Fruit fly (Drosophila melanogaster) whole organism, embryonic: ENCODE data around the gene CG34307.

Source experiments
- CG10543 ChIP-seq: fragments of 200-800 bp; sonication (Bioruptor generic); optimal IDR thresholded peaks from 3 replicates; lab custom pipeline; 2017; ENCODE audit warnings: missing biosample characterization, mild to moderate bottlenecking, missing genetic modification characterization, moderate library complexity
- CG10654 ChIP-seq: fragments of 200-800 bp; sonication (Bioruptor generic); optimal IDR thresholded peaks from 2 replicates; lab custom pipeline; 2016; ENCODE audit warnings: missing biosample characterization, missing genetic modification characterization
- CG12104 ChIP-seq: fragments of 200-800 bp; sonication (Bioruptor generic); optimal IDR thresholded peaks from 3 replicates; lab custom pipeline; 2016; ENCODE audit warnings: missing biosample characterization, missing genetic modification characterization
- CG14050 ChIP-seq: fragments of 200-800 bp; sonication (Bioruptor generic); IDR thresholded peaks from 3 replicates; pipeline ENCODE4 v1.3.6; 2022; ENCODE audit warnings: missing biosample characterization, missing genetic modification characterization
- CG1792 ChIP-seq: fragments of 200-800 bp; sonication (Bioruptor generic); optimal IDR thresholded peaks from 2 replicates; lab custom pipeline; 2016; ENCODE audit warnings: missing biosample characterization, missing genetic modification characterization
- CG2116 ChIP-seq: fragments of 200-800 bp; sonication (Bioruptor generic); optimal IDR thresholded peaks from 3 replicates; lab custom pipeline; 2018; ENCODE audit warnings: missing biosample characterization, mild to moderate bottlenecking, missing genetic modification characterization
- CG2889 ChIP-seq: fragments of 200-800 bp; sonication (Bioruptor generic); IDR thresholded peaks from 3 replicates; pipeline ENCODE4 v1.3.6; 2022; ENCODE audit warnings: missing biosample characterization, missing genetic modification characterization
- CG3281 ChIP-seq: fragments of 200-800 bp; sonication (Bioruptor generic); optimal IDR thresholded peaks from 3 replicates; lab custom pipeline; 2017; ENCODE audit warnings: missing biosample characterization, mild to moderate bottlenecking, missing genetic modification characterization
- CG3838 ChIP-seq: fragments of 200-800 bp; sonication (Bioruptor generic); optimal IDR thresholded peaks from 3 replicates; lab custom pipeline; 2016; ENCODE audit warnings: missing biosample characterization, missing genetic modification characterization
- CG5245 ChIP-seq: fragments of 200-800 bp; sonication (Bioruptor generic); optimal IDR thresholded peaks from 3 replicates; lab custom pipeline; 2016; ENCODE audit warnings: missing biosample characterization, missing genetic modification characterization
- CG6254 ChIP-seq: fragments of 200-800 bp; sonication (Bioruptor generic); optimal IDR thresholded peaks from 3 replicates; lab custom pipeline; 2017; ENCODE audit warnings: mild to moderate bottlenecking, missing biosample characterization, missing genetic modification reagents, missing genetic modification characterization
- CG7357 ChIP-seq: fragments of 200-800 bp; sonication (Bioruptor generic); IDR thresholded peaks from 3 replicates; pipeline ENCODE4 v1.3.6; 2022; ENCODE audit warnings: missing biosample characterization, missing genetic modification characterization
- CG8478 ChIP-seq: fragments of >200 bp; optimal IDR thresholded peaks from 2 replicates; lab custom pipeline; 2018
- CG9727 ChIP-seq: fragments of 200-800 bp; sonication (Bioruptor generic); optimal IDR thresholded peaks from 3 replicates; lab custom pipeline; 2017; ENCODE audit warnings: missing biosample characterization, mild to moderate bottlenecking, missing genetic modification characterization
- Dip3 ChIP-seq: fragments of 200-800 bp; sonication (Bioruptor generic); optimal IDR thresholded peaks from 3 replicates; lab custom pipeline; 2016; ENCODE audit warnings: missing biosample characterization, missing genetic modification characterization
- Hr78 ChIP-seq, 2 experiments: fragments of 200-800 bp in 1 of 2; fragments of >200 bp in 1 of 2; sonication (Bioruptor generic) in 1 of 2; optimal IDR thresholded peaks; 2 replicates each; lab custom pipeline; 2017 to 2019; ENCODE audit warnings: missing biosample characterization in 2 of 2, missing genetic modification characterization in 2 of 2, mild to moderate bottlenecking in 1 of 2, moderate library complexity in 1 of 2
- Lhr ChIP-seq: fragments of 200-800 bp; sonication (Bioruptor generic); optimal IDR thresholded peaks from 3 replicates; lab custom pipeline; 2017; ENCODE audit warnings: mild to moderate bottlenecking, missing biosample characterization, missing genetic modification reagents, missing genetic modification characterization
- Mad ChIP-seq: fragments of 200-800 bp; sonication (Bioruptor generic); optimal IDR thresholded peaks from 2 replicates; lab custom pipeline; 2016; ENCODE audit warnings: missing biosample characterization, missing genetic modification characterization
- Nf-YB ChIP-seq: fragments of 200-800 bp; sonication (Bioruptor generic); optimal IDR thresholded peaks from 3 replicates; lab custom pipeline; 2019; ENCODE audit warnings: missing biosample characterization, mild to moderate bottlenecking, missing genetic modification characterization, moderate library complexity
- Side ChIP-seq: fragments of 200-800 bp; sonication (Bioruptor generic); optimal IDR thresholded peaks from 2 replicates; lab custom pipeline; 2016; ENCODE audit warnings: missing biosample characterization, missing genetic modification characterization
- Sox100B ChIP-seq: fragments of 200-800 bp; sonication (Bioruptor generic); optimal IDR thresholded peaks from 3 replicates; lab custom pipeline; 2018; ENCODE audit warnings: missing biosample characterization, mild to moderate bottlenecking, missing genetic modification characterization
- Usf ChIP-seq: fragments of 200-800 bp; sonication (Bioruptor generic); optimal IDR thresholded peaks from 2 replicates; lab custom pipeline; 2017; ENCODE audit warnings: missing genotype, missing biosample characterization, missing genetic modification characterization
- Xbp1 ChIP-seq: fragments of 200-800 bp; sonication (Bioruptor generic); optimal IDR thresholded peaks from 3 replicates; lab custom pipeline; 2016; ENCODE audit warnings: missing biosample characterization, mild to moderate bottlenecking, missing genetic modification characterization
- aop ChIP-seq: fragments of 200-800 bp; sonication (Bioruptor generic); IDR thresholded peaks from 2 replicates; pipeline ENCODE4 v1.3.6; 2022; ENCODE audit warnings: missing biosample characterization, missing genetic modification characterization
- bigmax ChIP-seq: fragments of 200-800 bp; sonication (Bioruptor generic); optimal IDR thresholded peaks from 2 replicates; lab custom pipeline; 2018; ENCODE audit warnings: missing biosample characterization, mild to moderate bottlenecking, missing genetic modification characterization
- bowl ChIP-seq: fragments of 200-800 bp; sonication (Bioruptor generic); IDR thresholded peaks from 2 replicates; pipeline ENCODE4 v1.3.6; 2022; ENCODE audit warnings: missing biosample characterization, missing genetic modification characterization
- cas ChIP-seq: fragments of 200-800 bp; sonication (Bioruptor generic); IDR thresholded peaks from 2 replicates; pipeline ENCODE4 v1.3.6; 2022; ENCODE audit warnings: missing biosample characterization, missing genetic modification characterization
- crc ChIP-seq: fragments of 200-800 bp; sonication (Bioruptor generic); optimal IDR thresholded peaks from 2 replicates; lab custom pipeline; 2016; ENCODE audit warnings: missing biosample characterization, missing genetic modification characterization
- croc ChIP-seq: fragments of 200-800 bp; sonication (Bioruptor generic); conservative IDR thresholded peaks from 3 replicates; pipeline ENCODE4 v1.3.6; 2022; ENCODE audit warnings: missing biosample characterization, missing genetic modification characterization
- esg ChIP-seq: fragments of 200-800 bp; sonication (Bioruptor generic); conservative IDR thresholded peaks from 2 replicates; pipeline ENCODE4 v1.3.6; 2022; ENCODE audit warnings: missing biosample characterization, missing genetic modification characterization
- gsb-n ChIP-seq: fragments of 200-800 bp; sonication (Bioruptor generic); optimal IDR thresholded peaks from 3 replicates; lab custom pipeline; 2018; ENCODE audit warnings: missing biosample characterization, mild to moderate bottlenecking, missing genetic modification characterization
- hb ChIP-seq: fragments of 200-800 bp; sonication (Bioruptor generic); IDR thresholded peaks from 3 replicates; pipeline ENCODE4 v1.3.6; 2022; ENCODE audit warnings: missing biosample characterization, missing genetic modification characterization; ENCODE audit not compliant: partially characterized antibody
- her ChIP-seq: fragments of 200-800 bp; sonication (Bioruptor generic); optimal IDR thresholded peaks from 2 replicates; lab custom pipeline; 2016; ENCODE audit warnings: missing biosample characterization, missing genetic modification characterization
- lmd ChIP-seq: fragments of 200-800 bp; sonication (Bioruptor generic); IDR thresholded peaks from 2 replicates; pipeline ENCODE4 v1.3.6; 2022; ENCODE audit warnings: missing biosample characterization, missing genetic modification characterization
- nom ChIP-seq: fragments of 200-800 bp; sonication (Bioruptor generic); optimal IDR thresholded peaks from 2 replicates; lab custom pipeline; 2017; ENCODE audit warnings: missing biosample characterization, missing genetic modification characterization, mild to moderate bottlenecking, moderate library complexity, missing genetic modification reagents
- oc ChIP-seq: fragments of 200-800 bp; sonication (Bioruptor generic); optimal IDR thresholded peaks from 2 replicates; lab custom pipeline; 2018; ENCODE audit warnings: missing biosample characterization, mild to moderate bottlenecking, missing genetic modification characterization, moderate library complexity
- pan ChIP-seq, 4 experiments: fragments of >200 bp in 3 of 4; fragments of 200-800 bp in 1 of 4; sonication (Bioruptor generic) in 1 of 4; optimal IDR thresholded peaks in 3 of 4; IDR thresholded peaks in 1 of 4; 2 replicates each; pipeline versions ENCODE4 v1.3.6 to Lab custom; 2017 to 2022; ENCODE audit warnings: missing biosample characterization in 2 of 4, missing genetic modification characterization in 2 of 4, mixed read lengths in 1 of 4
- pita ChIP-seq: fragments of 200-800 bp; sonication (Bioruptor generic); optimal IDR thresholded peaks from 2 replicates; lab custom pipeline; 2017; ENCODE audit warnings: missing biosample characterization, mild to moderate bottlenecking, missing genetic modification characterization
- pzg ChIP-seq: fragments of 200-800 bp; sonication (Bioruptor generic); optimal IDR thresholded peaks from 3 replicates; lab custom pipeline; 2018; ENCODE audit warnings: missing biosample characterization, mild to moderate bottlenecking, missing genetic modification characterization, moderate library complexity
- ro ChIP-seq: fragments of 200-800 bp; sonication (Bioruptor generic); IDR thresholded peaks from 2 replicates; pipeline ENCODE4 v1.3.6; 2022; ENCODE audit warnings: missing biosample characterization, missing genetic modification characterization
- row ChIP-seq: fragments of 200-800 bp; sonication (Bioruptor generic); IDR thresholded peaks from 3 replicates; pipeline ENCODE4 v1.3.6; 2022; ENCODE audit warnings: missing biosample characterization, missing genetic modification characterization
- schlank ChIP-seq: fragments of 200-800 bp; sonication (Bioruptor generic); optimal IDR thresholded peaks from 2 replicates; lab custom pipeline; 2018; ENCODE audit warnings: missing biosample characterization, mild to moderate bottlenecking, missing genetic modification characterization
- shn ChIP-seq: fragments of 200-800 bp; sonication (Bioruptor generic); optimal IDR thresholded peaks from 3 replicates; lab custom pipeline; 2016; ENCODE audit warnings: missing biosample characterization, missing genetic modification characterization
- so ChIP-seq: fragments of 200-800 bp; sonication (Bioruptor generic); IDR thresholded peaks from 3 replicates; pipeline ENCODE4 v1.3.6; 2022; ENCODE audit warnings: missing biosample characterization, missing genetic modification characterization
- ssp ChIP-seq: fragments of 200-800 bp; sonication (Bioruptor generic); IDR thresholded peaks from 2 replicates; pipeline ENCODE4 v1.3.6; 2022; ENCODE audit warnings: missing biosample characterization, missing genetic modification characterization
- tio ChIP-seq: fragments of 200-800 bp; sonication (Bioruptor generic); optimal IDR thresholded peaks from 2 replicates; lab custom pipeline; 2017; ENCODE audit warnings: missing biosample characterization, missing genetic modification characterization, inconsistent platforms
- toy ChIP-seq: fragments of 200-800 bp; sonication (Bioruptor generic); IDR thresholded peaks from 2 replicates; pipeline ENCODE4 v1.3.6; 2022; ENCODE audit warnings: missing biosample characterization, missing genetic modification characterization
- unc-4 ChIP-seq: fragments of 200-800 bp; sonication (Bioruptor generic); IDR thresholded peaks from 2 replicates; pipeline ENCODE4 v1.3.6; 2022; ENCODE audit warnings: missing biosample characterization, missing genetic modification characterization; ENCODE audit not compliant: partially characterized antibody
- vvl ChIP-seq: fragments of 200-800 bp; sonication (Bioruptor generic); IDR thresholded peaks from 2 replicates; pipeline ENCODE4 v1.3.6; 2022; ENCODE audit warnings: missing biosample characterization, missing genetic modification characterization
- wdn ChIP-seq: fragments of 200-800 bp; sonication (Bioruptor generic); IDR thresholded peaks from 2 replicates; pipeline ENCODE4 v1.3.6; 2022; ENCODE audit warnings: missing biosample characterization, missing genetic modification characterization
- zen2 ChIP-seq: fragments of 200-800 bp; sonication (Bioruptor generic); IDR thresholded peaks from 3 replicates; pipeline ENCODE4 v1.3.6; 2022; ENCODE audit warnings: missing biosample characterization, missing genetic modification characterization; ENCODE audit not compliant: partially characterized antibody

Gene CG34307

dm6 chr3R:11869675-11870074 lies 27.7 kb upstream of the CG34307 start (continued):
- no peak for TF ChIP-seq crc (GFP tag; lab: Kevin White, UChicago)
- TF ChIP-seq CG14050 (GFP tag; lab: Robert Waterston, UW): no peak
- no peak for TF ChIP-seq CG6254
- TF ChIP-seq unc-4 (GFP tag; lab: Robert Waterston, UW): no peak
- TF ChIP-seq ro: no peak
- no peak for TF ChIP-seq pzg (GFP tag; lab: Kevin White, UChicago)
- TF ChIP-seq CG3281 (GFP tag; lab: Kevin White, UChicago): no peak
- TF ChIP-seq schlank (tag; lab: Kevin White, UChicago): no peak
- peak; percentile 55 for TF ChIP-seq Sox100B (GFP tag; lab: Kevin White, UChicago)
- TF ChIP-seq so: no peak
- TF ChIP-seq CG5245 (GFP tag; lab: Kevin White, UChicago): no peak
- no peak for TF ChIP-seq wdn (GFP tag; lab: Robert Waterston, UW)
- TF ChIP-seq cas: no peak
- TF ChIP-seq Nf-YB (GFP tag; lab: Kevin White, UChicago): no peak
- no peak for TF ChIP-seq tio (GFP tag; lab: Kevin White, UChicago)
- no peak for TF ChIP-seq zen2
- no peak for TF ChIP-seq oc
- TF ChIP-seq gsb-n (tag; lab: Kevin White, UChicago): no peak
- TF ChIP-seq CG7357 (GFP tag; lab: Robert Waterston, UW): 0 out of 3 replicates have a peak, but pooled peaks have one; percentile 11
- no peak for TF ChIP-seq Xbp1 (GFP tag; lab: Kevin White, UChicago)
- TF ChIP-seq CG10543 (GFP tag; lab: Kevin White, UChicago): no peak
- TF ChIP-seq Lhr (GFP tag; lab: Kevin White, UChicago): no peak
- TF ChIP-seq shn: no peak
- no peak for TF ChIP-seq aop (GFP tag; lab: Robert Waterston, UW)
- TF ChIP-seq croc (GFP tag; lab: Robert Waterston, UW): no peak; the same call in 2 of the 3 replicates
- TF ChIP-seq Hr78 (GFP tag; optimal IDR thresholded peaks at IDR 0.05; lab: Kevin White, UChicago): no peak
- no peak for TF ChIP-seq Side (GFP tag; lab: Kevin White, UChicago)
- TF ChIP-seq bowl (GFP tag; lab: Robert Waterston, UW): no peak
- TF ChIP-seq ssp: no peak; the same call in 1 of the 2 replicates
- TF ChIP-seq her (GFP tag; lab: Kevin White, UChicago): no peak
- no peak for TF ChIP-seq CG8478
- no peak for TF ChIP-seq Mad (GFP tag; lab: Kevin White, UChicago)
- TF ChIP-seq pan (optimal IDR thresholded peaks at IDR 0.05; lab: Kevin White, UChicago): no peak
- TF ChIP-seq pan (GFP tag; optimal IDR thresholded peaks at IDR 0.05 in 1 of 2, IDR thresholded peaks at IDR 0.05 in 1 of 2): no peak
- TF ChIP-seq CG2889 (GFP tag; lab: Robert Waterston, UW): no peak
- no peak for TF ChIP-seq Dip3 (GFP tag; lab: Kevin White, UChicago)
- TF ChIP-seq CG10654 (GFP tag; lab: Kevin White, UChicago): no peak
- no peak for TF ChIP-seq nom (GFP tag; lab: Kevin White, UChicago)
- no peak for TF ChIP-seq CG3838
- TF ChIP-seq row (GFP tag; lab: Robert Waterston, UW): peak; percentile 29; the same call in 1 of the 3 replicates
- TF ChIP-seq toy (GFP tag; lab: Robert Waterston, UW): no peak
- peak; percentile 5; the same call in 1 of the 2 replicates for TF ChIP-seq vvl
- peak; percentile 21 for TF ChIP-seq CG9727
- no peak for TF ChIP-seq CG12104 (GFP tag; lab: Kevin White, UChicago)
- no peak for TF ChIP-seq hb (GFP tag; lab: Robert Waterston, UW)
- no peak for TF ChIP-seq Usf (GFP tag; lab: Kevin White, UChicago)
- TF ChIP-seq CG2116 (GFP tag; lab: Kevin White, UChicago): no peak
- no peak; the same call in none of the 2 replicates for TF ChIP-seq lmd (GFP tag; lab: Robert Waterston, UW)
- TF ChIP-seq bigmax (GFP tag; lab: Kevin White, UChicago): no peak
- TF ChIP-seq esg: no peak
- TF ChIP-seq pita (GFP tag; lab: Kevin White, UChicago): no peak
- TF ChIP-seq CG1792 (GFP tag; lab: Kevin White, UChicago): no peak
